Fruit fly (Drosophila melanogaster) whole organism, prepupa: ENCODE data around the gene CG33333.

ENCODE experiments used
- CG11762 ChIP-seq: fragments of 200-800 bp; sonication (Bioruptor generic); optimal IDR thresholded peaks from 3 replicates; lab custom pipeline; 2016; ENCODE audit warnings: missing biosample characterization, missing genetic modification characterization; ENCODE audit not compliant: insufficient read depth
- CG11902 ChIP-seq: fragments of 200-800 bp; sonication (Bioruptor generic); optimal IDR thresholded peaks from 3 replicates; lab custom pipeline; 2016; ENCODE audit warnings: missing biosample characterization, missing genetic modification characterization
- CG15336 ChIP-seq: fragments of 200-800 bp; sonication (Bioruptor generic); IDR thresholded peaks from 2 replicates; pipeline ENCODE4 v1.3.6; 2022; ENCODE audit warnings: missing biosample characterization, missing genetic modification characterization
- CG16779 ChIP-seq: fragments of 200-800 bp; sonication (Bioruptor generic); optimal IDR thresholded peaks from 3 replicates; lab custom pipeline; 2017; ENCODE audit warnings: missing biosample characterization, mild to moderate bottlenecking, missing genetic modification characterization
- CG3032 ChIP-seq: fragments of 200-800 bp; optimal IDR thresholded peaks from 2 replicates; lab custom pipeline; 2019; ENCODE audit warnings: missing biosample characterization, mild to moderate bottlenecking, missing genetic modification characterization, moderate library complexity
- CG31627 ChIP-seq: fragments of 200-800 bp; sonication (Bioruptor generic); optimal IDR thresholded peaks from 3 replicates; lab custom pipeline; 2016; ENCODE audit warnings: missing biosample characterization, missing genetic modification characterization
- CG4318 ChIP-seq: fragments of 200-800 bp; sonication (Bioruptor generic); optimal IDR thresholded peaks from 3 replicates; lab custom pipeline; 2017; ENCODE audit warnings: missing biosample characterization, mild to moderate bottlenecking, missing genetic modification characterization
- CG6792 ChIP-seq: fragments of 200-800 bp; sonication (Bioruptor generic); optimal IDR thresholded peaks from 3 replicates; lab custom pipeline; 2016; ENCODE audit warnings: missing biosample characterization, missing genetic modification characterization
- CG7368 ChIP-seq: fragments of 200-800 bp; sonication (Bioruptor generic); optimal IDR thresholded peaks from 3 replicates; lab custom pipeline; 2016; ENCODE audit warnings: missing biosample characterization, missing genetic modification characterization
- CG8319 ChIP-seq: fragments of 200-800 bp; sonication (Bioruptor generic); optimal IDR thresholded peaks from 3 replicates; lab custom pipeline; 2016; ENCODE audit warnings: missing biosample characterization, missing genetic modification characterization
- CG8632 ChIP-seq: fragments of 200-800 bp; sonication (Bioruptor generic); optimal IDR thresholded peaks from 3 replicates; lab custom pipeline; 2016; ENCODE audit warnings: missing biosample characterization, missing genetic modification characterization
- CG9139 ChIP-seq: fragments of 200-800 bp; sonication (Bioruptor generic); optimal IDR thresholded peaks from 3 replicates; lab custom pipeline; 2017; ENCODE audit warnings: missing biosample characterization, mild to moderate bottlenecking, missing genetic modification characterization
- Eip75B ChIP-seq: fragments of 200-800 bp; sonication (Bioruptor generic); optimal IDR thresholded peaks from 3 replicates; lab custom pipeline; 2016; ENCODE audit warnings: missing biosample characterization, missing genetic modification characterization
- Ets21C ChIP-seq: fragments of 200-800 bp; sonication (Bioruptor generic); optimal IDR thresholded peaks from 3 replicates; lab custom pipeline; 2016; ENCODE audit warnings: missing biosample characterization, missing genetic modification characterization
- Ets96B ChIP-seq: fragments of 200-800 bp; optimal IDR thresholded peaks from 2 replicates; lab custom pipeline; 2019; ENCODE audit warnings: missing biosample characterization, mild to moderate bottlenecking, missing genetic modification characterization, moderate library complexity
- Hr38 ChIP-seq: sonication (Bioruptor generic); optimal IDR thresholded peaks from 2 replicates; lab custom pipeline; 2016; ENCODE audit warnings: missing biosample characterization, missing genetic modification characterization
- Hr39 ChIP-seq: fragments of 200-800 bp; sonication (Bioruptor generic); optimal IDR thresholded peaks from 2 replicates; lab custom pipeline; 2016; ENCODE audit warnings: missing biosample characterization, missing genetic modification characterization
- Hr4 ChIP-seq: fragments of 200-800 bp; sonication (Bioruptor generic); optimal IDR thresholded peaks from 3 replicates; lab custom pipeline; 2016; ENCODE audit warnings: missing biosample characterization, missing genetic modification characterization
- Smox ChIP-seq: fragments of 200-800 bp; sonication (Bioruptor generic); optimal IDR thresholded peaks from 3 replicates; lab custom pipeline; 2016; ENCODE audit warnings: missing biosample characterization, missing genetic modification characterization
- Sox14 ChIP-seq: fragments of 200-800 bp; sonication (Bioruptor generic); optimal IDR thresholded peaks from 3 replicates; lab custom pipeline; 2016; ENCODE audit warnings: missing biosample characterization, missing genetic modification characterization
- cyc ChIP-seq: fragments of 200-800 bp; sonication (Bioruptor generic); optimal IDR thresholded peaks from 3 replicates; lab custom pipeline; 2016; ENCODE audit warnings: missing biosample characterization, missing genetic modification characterization
- eg ChIP-seq: fragments of 200-800 bp; sonication (Bioruptor generic); IDR thresholded peaks from 3 replicates; pipeline ENCODE4 v1.3.6; 2022; ENCODE audit warnings: missing biosample characterization, missing genetic modification characterization
- pdm3 ChIP-seq: fragments of 200-800 bp; sonication (Bioruptor generic); optimal IDR thresholded peaks from 3 replicates; lab custom pipeline; 2016; ENCODE audit warnings: missing biosample characterization, missing genetic modification characterization
- spab ChIP-seq: fragments of 200-800 bp; sonication (Bioruptor generic); optimal IDR thresholded peaks from 2 replicates; lab custom pipeline; 2017; ENCODE audit warnings: missing biosample characterization, mild to moderate bottlenecking, missing genetic modification characterization, missing genetic modification reagents
- ss ChIP-seq, 2 experiments: fragments of 200-800 bp; sonication (Bioruptor generic); optimal IDR thresholded peaks; 2 replicates in 1 of 2; 3 replicates in 1 of 2; lab custom pipeline; 2017 to 2018; ENCODE audit warnings: mild to moderate bottlenecking in 2 of 2, missing biosample characterization in 2 of 2, missing genetic modification characterization in 2 of 2, moderate library complexity in 1 of 2
- svp ChIP-seq: fragments of 200-800 bp; sonication (Bioruptor generic); peaks from one replicate; lab custom pipeline; 2016; ENCODE audit warnings: missing biosample characterization, missing genetic modification characterization
- vri ChIP-seq: fragments of 200-800 bp; sonication (Bioruptor generic); optimal IDR thresholded peaks from 3 replicates; lab custom pipeline; 2016; ENCODE audit warnings: missing biosample characterization, mild to moderate bottlenecking, missing genetic modification characterization

The CG33333 gene

dm6 chr3R:17406411-17406810 is 10.9 kb upstream of the CG33333 start, which contains the start of the genes CG42824 and CG42798:
CG42824 (minus strand) TSS chr3R:17406511.
CG42798 (plus strand) TSS chr3R:17406678.
- no peak for TF ChIP-seq CG7368

- no peak for TF ChIP-seq CG9139 (GFP tag; lab: Kevin White, UChicago)
Measured at dm6 chr3R:17407576-17407975, 9.7 kb upstream of the CG33333 start, which contains the start of gene CG17283. CG17283 (plus strand) TSS chr3R:17407876.

dm6 chr3R:17409319-17409718 is 7.9 kb upstream of the CG33333 start, which contains the start of gene CG5860:
CG5860 (plus strand) TSS chr3R:17409619.
- TF ChIP-seq spab (GFP tag; lab: Kevin White, UChicago), result no peak
- TF ChIP-seq CG4318 (GFP tag; lab: Kevin White, UChicago), result no peak
- no peak for TF ChIP-seq pdm3 (GFP tag; lab: Kevin White, UChicago)
- no peak for TF ChIP-seq Ets21C (GFP tag; lab: Kevin White, UChicago)
- TF ChIP-seq CG7368, result no peak
- no peak for TF ChIP-seq Sox14 (GFP tag; lab: Kevin White, UChicago)
- TF ChIP-seq CG6792 (GFP tag; lab: Kevin White, UChicago), result no peak
- no peak for TF ChIP-seq Hr4 (GFP tag; lab: Kevin White, UChicago)
- TF ChIP-seq Hr39 (GFP tag; lab: Kevin White, UChicago), result no peak
- no peak for TF ChIP-seq CG16779 (tag; lab: Kevin White, UChicago)
- TF ChIP-seq CG8319, result no peak
- no peak for TF ChIP-seq Smox (GFP tag; lab: Kevin White, UChicago)

- no peak for TF ChIP-seq CG8632 (GFP tag; lab: Kevin White, UChicago)
- no peak for TF ChIP-seq CG9139 (GFP tag; lab: Kevin White, UChicago)
- no peak for TF ChIP-seq CG11762
- no peak for TF ChIP-seq CG3032 (tag; lab: Kevin White, UChicago)
- TF ChIP-seq CG6792 (GFP tag; lab: Kevin White, UChicago), result no peak
- TF ChIP-seq vri (GFP tag; lab: Kevin White, UChicago), result no peak
- TF ChIP-seq ss (GFP tag; optimal IDR thresholded peaks at IDR 0.05; lab: Kevin White, UChicago), result no peak
- TF ChIP-seq Hr38 (GFP tag; lab: Kevin White, UChicago), result no peak
- TF ChIP-seq CG31627, result no peak
- TF ChIP-seq CG15336 (GFP tag; lab: Robert Waterston, UW), result no peak
Measured at dm6 chr3R:17410808-17411207, 6.5 kb upstream of the CG33333 start, which contains the start of gene CG5863. CG5863 (plus strand) TSS chr3R:17411108.

dm6 chr3R:17412458-17413127 is 4.7 kb upstream of the CG33333 start, which contains the start of gene CG42821:
CG42821 (plus strand) TSS chr3R:17413077.
- TF ChIP-seq Eip75B (GFP tag; lab: Kevin White, UChicago), result no peak
- no peak for TF ChIP-seq Ets96B
- TF ChIP-seq CG7368, result no peak
- TF ChIP-seq CG4318 (GFP tag; lab: Kevin White, UChicago), result no peak
- no peak for TF ChIP-seq eg (GFP tag; lab: Robert Waterston, UW)
- TF ChIP-seq CG6792 (GFP tag; lab: Kevin White, UChicago), result no peak
- no peak for TF ChIP-seq Hr38 (GFP tag; lab: Kevin White, UChicago)
- TF ChIP-seq Sox14 (GFP tag; lab: Kevin White, UChicago), result no peak

dm6 chr3R:17413601-17414000 is 3.7 kb upstream of the CG33333 start, which contains the start of gene CG42822:
CG42822 (plus strand) TSS chr3R:17413901.
- TF ChIP-seq svp (peak; percentile 6), CG11902 (GFP tag; lab: Kevin White, UChicago) (no peak), cyc (GFP tag; lab: Kevin White, UChicago) (no peak)

- TF ChIP-seq Sox14 (GFP tag; lab: Kevin White, UChicago) (no peak), svp (peak; percentile 18)
Measured at dm6 chr3R:17415439-17415838, 1.8 kb upstream of the CG33333 start, which contains the start of gene CG5866. CG5866 (plus strand) TSS chr3R:17415739.
